Fruit fly (Drosophila melanogaster) whole organism, embryonic: ENCODE measurements around the gene RhoGAPp190.
A peak's percentile ranks its signal among the peaks of the same experiment; 100 is the strongest.

Experiments used
- Antp ChIP-seq: fragments of 200-800 bp; sonication (Bioruptor generic); optimal IDR thresholded peaks from 3 replicates; lab custom pipeline; 2016; ENCODE audit warnings: missing biosample characterization, missing genetic modification characterization
- Bdp1 ChIP-seq: fragments of 200-800 bp; sonication (Bioruptor generic); optimal IDR thresholded peaks from 3 replicates; lab custom pipeline; 2016; ENCODE audit warnings: missing biosample characterization, missing genetic modification characterization
- BtbVII ChIP-seq: fragments of 200-800 bp; sonication (Bioruptor generic); optimal IDR thresholded peaks from 3 replicates; lab custom pipeline; 2017; ENCODE audit warnings: missing biosample characterization, mild to moderate bottlenecking, missing genetic modification characterization
- CG10209 ChIP-seq: fragments of 200-800 bp; sonication (Bioruptor generic); optimal IDR thresholded peaks from 3 replicates; lab custom pipeline; 2017; ENCODE audit warnings: missing biosample characterization, mild to moderate bottlenecking, missing genetic modification characterization, missing genetic modification reagents
- CG10267 ChIP-seq: fragments of 200-800 bp; sonication (Bioruptor generic); optimal IDR thresholded peaks from 2 replicates; lab custom pipeline; 2018; ENCODE audit warnings: missing biosample characterization, mild to moderate bottlenecking, missing genetic modification characterization, moderate library complexity
- CG10274 ChIP-seq: fragments of 200-800 bp; sonication (Bioruptor generic); optimal IDR thresholded peaks from 3 replicates; lab custom pipeline; 2017; ENCODE audit warnings: missing biosample characterization, mild to moderate bottlenecking, missing genetic modification characterization
- CG10431 ChIP-seq: fragments of 200-800 bp; sonication (Bioruptor generic); optimal IDR thresholded peaks from 3 replicates; lab custom pipeline; 2018; ENCODE audit warnings: missing biosample characterization, mild to moderate bottlenecking, missing genetic modification characterization
- CG10654 ChIP-seq: fragments of 200-800 bp; sonication (Bioruptor generic); optimal IDR thresholded peaks from 2 replicates; lab custom pipeline; 2016; ENCODE audit warnings: missing biosample characterization, missing genetic modification characterization
- CG12299 ChIP-seq: fragments of 200-800 bp; sonication (Bioruptor generic); optimal IDR thresholded peaks from 2 replicates; lab custom pipeline; 2018; ENCODE audit warnings: missing biosample characterization, mild to moderate bottlenecking, missing genetic modification characterization
- CG12391 ChIP-seq: fragments of 200-800 bp; sonication (Bioruptor generic); optimal IDR thresholded peaks from 3 replicates; lab custom pipeline; 2018; ENCODE audit warnings: missing biosample characterization, mild to moderate bottlenecking, missing genetic modification characterization, moderate library complexity
- CG13287 ChIP-seq: fragments of 200-800 bp; sonication (Bioruptor generic); IDR thresholded peaks from 2 replicates; pipeline ENCODE4 v1.3.6; 2022; ENCODE audit warnings: missing biosample characterization, missing genetic modification characterization; ENCODE audit not compliant: partially characterized antibody
- CG13894 ChIP-seq: fragments of 200-800 bp; sonication (Bioruptor generic); optimal IDR thresholded peaks from 3 replicates; lab custom pipeline; 2018; ENCODE audit warnings: missing biosample characterization, mild to moderate bottlenecking, missing genetic modification characterization, moderate library complexity
- CG14014 ChIP-seq: fragments of 200-800 bp; sonication (Bioruptor generic); IDR thresholded peaks from 2 replicates; pipeline ENCODE4 v1.3.6; 2022; ENCODE audit warnings: missing biosample characterization, missing genetic modification characterization
- CG14441 ChIP-seq: fragments of 200-800 bp; sonication (Bioruptor generic); IDR thresholded peaks from 2 replicates; pipeline ENCODE4 v1.3.6; 2022; ENCODE audit warnings: missing biosample characterization, missing genetic modification characterization
- CG1529 ChIP-seq: fragments of 200-800 bp; sonication (Bioruptor generic); optimal IDR thresholded peaks from 3 replicates; lab custom pipeline; 2018; ENCODE audit warnings: missing biosample characterization, missing genetic modification characterization
- CG17385 ChIP-seq: fragments of 200-800 bp; sonication (Bioruptor generic); optimal IDR thresholded peaks from 3 replicates; lab custom pipeline; 2018; ENCODE audit warnings: missing biosample characterization, mild to moderate bottlenecking, missing genetic modification characterization
- CG32767 ChIP-seq: fragments of 200-800 bp; sonication (Bioruptor generic); IDR thresholded peaks from 2 replicates; pipeline ENCODE4 v1.3.6; 2022; ENCODE audit warnings: missing biosample characterization, missing genetic modification characterization
- CG34224 ChIP-seq: fragments of 200-800 bp; sonication (Bioruptor generic); IDR thresholded peaks from 3 replicates; pipeline ENCODE4 v1.3.6; 2022; ENCODE audit warnings: missing biosample characterization, missing genetic modification characterization; ENCODE audit not compliant: partially characterized antibody
- CG4617 ChIP-seq: fragments of 200-800 bp; sonication (Bioruptor generic); optimal IDR thresholded peaks from 3 replicates; lab custom pipeline; 2016; ENCODE audit warnings: missing biosample characterization, missing genetic modification characterization, borderline replicate concordance
- CG5953 ChIP-seq: fragments of 200-800 bp; sonication (Bioruptor generic); IDR thresholded peaks from 2 replicates; pipeline ENCODE4 v1.3.6; 2022; ENCODE audit warnings: missing biosample characterization, missing genetic modification characterization
- CG6689 ChIP-seq: fragments of 200-800 bp; sonication (Bioruptor generic); IDR thresholded peaks from 2 replicates; pipeline ENCODE4 v1.3.6; 2022; ENCODE audit warnings: missing biosample characterization, missing genetic modification characterization
- CG6854 ChIP-seq: fragments of 200-800 bp; sonication (Bioruptor generic); optimal IDR thresholded peaks from 3 replicates; lab custom pipeline; 2017; ENCODE audit warnings: missing biosample characterization, mild to moderate bottlenecking, missing genetic modification characterization
- CG8089 ChIP-seq: fragments of 200-800 bp; sonication (Bioruptor generic); optimal IDR thresholded peaks from 3 replicates; lab custom pipeline; 2016; ENCODE audit warnings: missing biosample characterization, missing genetic modification characterization
- CG8765 ChIP-seq: fragments of 200-800 bp; sonication (Bioruptor generic); IDR thresholded peaks from 2 replicates; pipeline ENCODE4 v1.3.6; 2022; ENCODE audit warnings: missing biosample characterization, missing genetic modification characterization
- CTCF ChIP-seq: fragments of 200-800 bp; sonication (Bioruptor generic); optimal IDR thresholded peaks from 2 replicates; lab custom pipeline; 2017; ENCODE audit warnings: missing biosample characterization, mild to moderate bottlenecking, missing genetic modification characterization, moderate library complexity
- CrebB ChIP-seq: fragments of 200-800 bp; sonication (Bioruptor generic); optimal IDR thresholded peaks from 3 replicates; lab custom pipeline; 2018; ENCODE audit warnings: missing biosample characterization, mild to moderate bottlenecking, missing genetic modification characterization
- D ChIP-seq, 2 experiments: fragments of 200-800 bp in 1 of 2; fragments of >200 bp in 1 of 2; sonication (Bioruptor generic) in 1 of 2; optimal IDR thresholded peaks; 2 replicates in 1 of 2; 3 replicates in 1 of 2; lab custom pipeline; 2017; ENCODE audit warnings: mild to moderate bottlenecking in 1 of 2, missing biosample characterization in 1 of 2, missing genetic modification characterization in 1 of 2, missing genetic modification reagents in 1 of 2
- HLHmδ ChIP-seq: fragments of 200-800 bp; sonication (Bioruptor generic); optimal IDR thresholded peaks from 2 replicates; lab custom pipeline; 2018; ENCODE audit warnings: missing biosample characterization, mild to moderate bottlenecking, missing genetic modification characterization, moderate library complexity
- Myb ChIP-seq: fragments of 200-800 bp; sonication (Bioruptor generic); optimal IDR thresholded peaks from 2 replicates; lab custom pipeline; 2016; ENCODE audit warnings: missing biosample characterization, missing genetic modification characterization
- Optix ChIP-seq: fragments of 200-800 bp; sonication (Bioruptor generic); IDR thresholded peaks from 3 replicates; pipeline ENCODE4 v1.3.6; 2022; ENCODE audit warnings: missing biosample characterization, missing genetic modification characterization
- Ptx1 ChIP-seq: fragments of 200-800 bp; sonication (Bioruptor generic); IDR thresholded peaks from 2 replicates; pipeline ENCODE4 v1.3.6; 2022; ENCODE audit warnings: missing biosample characterization, missing genetic modification characterization
- Rx ChIP-seq: fragments of 200-800 bp; sonication (Bioruptor generic); IDR thresholded peaks from 2 replicates; pipeline ENCODE4 v1.3.6; 2022; ENCODE audit warnings: missing biosample characterization, missing genetic modification characterization
- Spps ChIP-seq: fragments of 200-800 bp; sonication (Bioruptor generic); optimal IDR thresholded peaks from 2 replicates; lab custom pipeline; 2018; ENCODE audit warnings: missing biosample characterization, mild to moderate bottlenecking, missing genetic modification characterization
- Taf1 ChIP-seq: fragments of 200-800 bp; sonication (Bioruptor generic); IDR thresholded peaks from 2 replicates; pipeline ENCODE4 v1.3.6; 2022; ENCODE audit warnings: missing biosample characterization, missing genetic modification characterization
- Vsx1 ChIP-seq: fragments of 200-800 bp; sonication (Bioruptor generic); optimal IDR thresholded peaks from 2 replicates; lab custom pipeline; 2017; ENCODE audit warnings: missing biosample characterization, mild to moderate bottlenecking, missing genetic modification characterization, missing genetic modification reagents
- ase ChIP-seq: fragments of 200-800 bp; sonication (Bioruptor generic); IDR thresholded peaks from 3 replicates; pipeline ENCODE4 v1.3.6; 2022; ENCODE audit warnings: missing biosample characterization, missing genetic modification characterization
- bab2 ChIP-seq: fragments of 200-800 bp; sonication (Bioruptor generic); optimal IDR thresholded peaks from 2 replicates; lab custom pipeline; 2016; ENCODE audit warnings: missing biosample characterization, missing genetic modification characterization
- caup ChIP-seq: fragments of 200-800 bp; sonication (Bioruptor generic); optimal IDR thresholded peaks from 3 replicates; lab custom pipeline; 2017; ENCODE audit warnings: missing biosample characterization, mild to moderate bottlenecking, missing genetic modification characterization, moderate library complexity; ENCODE audit not compliant: severe bottlenecking
- da ChIP-seq: fragments of 200-800 bp; sonication (Bioruptor generic); optimal IDR thresholded peaks from 2 replicates; lab custom pipeline; 2016; ENCODE audit warnings: missing biosample characterization, missing genetic modification characterization
- disco-r ChIP-seq: fragments of 200-800 bp; sonication (Bioruptor generic); optimal IDR thresholded peaks from 2 replicates; lab custom pipeline; 2016; ENCODE audit warnings: missing biosample characterization, missing genetic modification characterization
- fd96Cb ChIP-seq: fragments of 200-800 bp; sonication (Bioruptor generic); optimal IDR thresholded peaks from 2 replicates; lab custom pipeline; 2018; ENCODE audit warnings: missing biosample characterization, mild to moderate bottlenecking, missing genetic modification characterization, moderate library complexity
- grau ChIP-seq: fragments of 200-800 bp; optimal IDR thresholded peaks from 3 replicates; lab custom pipeline; 2019; ENCODE audit warnings: missing biosample characterization, mild to moderate bottlenecking, missing genetic modification characterization, moderate library complexity
- lilli ChIP-seq: fragments of 200-800 bp; sonication (Bioruptor generic); optimal IDR thresholded peaks from 3 replicates; lab custom pipeline; 2016; ENCODE audit warnings: missing biosample characterization, missing genetic modification characterization
- mld ChIP-seq: fragments of 200-800 bp; sonication (Bioruptor generic); IDR thresholded peaks from 3 replicates; pipeline ENCODE4 v1.3.6; 2022; ENCODE audit warnings: missing biosample characterization, missing genetic modification characterization; ENCODE audit not compliant: partially characterized antibody
- nerfin-1 ChIP-seq: fragments of 200-800 bp; sonication (Bioruptor generic); optimal IDR thresholded peaks from 3 replicates; lab custom pipeline; 2019; ENCODE audit warnings: missing biosample characterization, mild to moderate bottlenecking, missing genetic modification characterization, moderate library complexity
- org-1 ChIP-seq: fragments of 200-800 bp; sonication (Bioruptor generic); optimal IDR thresholded peaks from 2 replicates; lab custom pipeline; 2017; ENCODE audit warnings: missing biosample characterization, missing genetic modification characterization
- pb ChIP-seq: fragments of 200-800 bp; sonication (Bioruptor generic); optimal IDR thresholded peaks from 3 replicates; lab custom pipeline; 2016; ENCODE audit warnings: missing biosample characterization, missing genetic modification characterization
- psq ChIP-seq: fragments of 200-800 bp; sonication (Bioruptor generic); optimal IDR thresholded peaks from 2 replicates; lab custom pipeline; 2017; ENCODE audit warnings: missing biosample characterization, missing genetic modification characterization
- tap ChIP-seq: fragments of 200-800 bp; optimal IDR thresholded peaks from 3 replicates; lab custom pipeline; 2019; ENCODE audit warnings: missing biosample characterization, mild to moderate bottlenecking, missing genetic modification characterization, moderate library complexity
- trem ChIP-seq: fragments of 200-800 bp; optimal IDR thresholded peaks from 3 replicates; lab custom pipeline; 2019; ENCODE audit warnings: missing biosample characterization, mild to moderate bottlenecking, missing genetic modification characterization, moderate library complexity
- unpg ChIP-seq: fragments of 200-800 bp; sonication (Bioruptor generic); optimal IDR thresholded peaks from 3 replicates; lab custom pipeline; 2018; ENCODE audit warnings: missing biosample characterization, mild to moderate bottlenecking, missing genetic modification characterization, moderate library complexity

RhoGAPp190 gene

dm6 chrX:17595822-17596221 lies 56.5 kb downstream of the RhoGAPp190 start (continued):
- TF ChIP-seq CG12391 (peak; percentile 76), CG13894 (tag; lab: Kevin White, UChicago) (peak; percentile 82), CG10274 (GFP tag; lab: Kevin White, UChicago) (peak; percentile 56), nerfin-1 (tag; lab: Kevin White, UChicago) (no peak), unpg (peak; percentile 71), CG6689 (GFP tag; lab: Robert Waterston, UW) (peak; percentile 81), CG13287 (GFP tag; lab: Robert Waterston, UW) (no peak), D (optimal IDR thresholded peaks at IDR 0.05; lab: Kevin White, UChicago) (no peak), D (GFP tag; optimal IDR thresholded peaks at IDR 0.05; lab: Kevin White, UChicago) (peak; percentile 54), Spps (tag; lab: Kevin White, UChicago) (no peak), Myb (GFP tag; lab: Kevin White, UChicago) (no peak), CG8765 (GFP tag; lab: Robert Waterston, UW) (peak; percentile 32; the same call in 1 of the 2 replicates), fd96Cb (tag; lab: Kevin White, UChicago) (peak; percentile 69), CG14441 (GFP tag; lab: Robert Waterston, UW) (peak; percentile 80), BtbVII (GFP tag; lab: Kevin White, UChicago) (peak; percentile 75), tap (tag; lab: Kevin White, UChicago) (peak; percentile 59), trem (tag; lab: Kevin White, UChicago) (no peak), caup (GFP tag; lab: Kevin White, UChicago) (peak; percentile 85), org-1 (peak; percentile 34), grau (peak; percentile 83), CG1529 (GFP tag; lab: Kevin White, UChicago) (peak; percentile 25), psq (no peak), CG12299 (peak; percentile 12), CG14014 (GFP tag; lab: Robert Waterston, UW) (peak; percentile 87), mld (no peak), CG6854 (peak; percentile 49), CG10267 (tag; lab: Kevin White, UChicago) (peak; percentile 65), ase (GFP tag; lab: Robert Waterston, UW) (peak; percentile 77), Ptx1 (GFP tag; lab: Robert Waterston, UW) (peak; percentile 84), CG10209 (peak; percentile 78), CrebB (tag; lab: Kevin White, UChicago) (no peak), CG34224 (GFP tag; lab: Robert Waterston, UW) (no peak), CG8089 (GFP tag; lab: Kevin White, UChicago) (no peak), bab2 (GFP tag; lab: Kevin White, UChicago) (peak; percentile 14), CG32767 (GFP tag; lab: Robert Waterston, UW) (peak; percentile 53; the same call in 1 of the 2 replicates), Taf1 (GFP tag; lab: Robert Waterston, UW) (peak; percentile 75), Antp (GFP tag; lab: Kevin White, UChicago) (peak; percentile 10), lilli (GFP tag; lab: Kevin White, UChicago) (peak; percentile 88), Optix (GFP tag; lab: Robert Waterston, UW) (peak; percentile 66; the same call in 2 of the 3 replicates), da (GFP tag; lab: Kevin White, UChicago) (no peak), HLHmδ (GFP tag; lab: Kevin White, UChicago) (no peak), CG17385 (GFP tag; lab: Kevin White, UChicago) (peak; percentile 74), CG10654 (GFP tag; lab: Kevin White, UChicago) (peak; percentile 65), Rx (peak; percentile 71), Vsx1 (GFP tag; lab: Kevin White, UChicago) (no peak), Bdp1 (GFP tag; lab: Kevin White, UChicago) (no peak), CTCF (GFP tag; lab: Kevin White, UChicago) (no peak), CG5953 (GFP tag; lab: Robert Waterston, UW) (peak; percentile 48; the same call in 1 of the 2 replicates), CG10431 (GFP tag; lab: Kevin White, UChicago) (no peak), disco-r (peak; percentile 12), CG4617 (peak; percentile 10), pb (GFP tag; lab: Kevin White, UChicago) (no peak)
